Worm (Caenorhabditis elegans): ENCODE data around the gene Y49F6B.9.

Gene Y49F6B.9

DNA sequence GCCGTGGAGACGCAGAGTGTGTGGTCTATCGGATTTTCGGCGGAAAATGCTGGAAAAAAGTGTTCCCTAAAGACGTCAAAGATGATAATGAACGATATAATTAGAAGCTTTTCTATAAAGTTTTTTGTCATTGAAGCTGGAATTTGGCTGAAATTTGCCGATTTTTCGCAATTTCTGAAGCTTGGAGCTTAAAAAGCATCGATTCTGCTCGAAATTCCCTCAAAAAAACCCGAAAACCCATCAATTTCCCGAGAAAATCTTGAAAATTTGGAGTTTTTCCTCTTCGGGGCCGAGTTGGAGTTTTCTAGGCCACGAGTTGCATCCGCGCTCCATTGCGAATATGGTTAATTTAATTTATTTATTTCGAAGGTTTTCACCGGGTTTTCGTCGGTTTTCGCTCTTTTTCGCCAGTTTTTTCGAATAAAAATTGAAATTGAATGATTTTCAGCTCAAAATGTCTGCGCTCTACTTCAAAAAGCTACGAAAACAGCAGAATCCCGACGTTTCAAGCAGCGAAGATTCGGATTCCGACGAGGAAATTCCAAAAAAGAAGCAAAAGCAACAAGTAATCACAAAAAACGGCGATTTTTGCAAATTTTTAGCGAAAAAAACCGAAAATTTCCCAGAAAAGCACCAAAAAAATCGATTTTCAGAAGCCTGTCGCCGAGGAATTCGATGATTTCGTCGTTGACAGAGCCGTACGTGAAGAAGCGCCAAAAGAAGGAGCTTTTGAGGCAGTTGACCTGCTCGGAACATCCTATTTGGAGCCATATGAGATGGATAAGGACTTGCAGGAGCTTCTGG lies 3.5 kb upstream of the Y49F6B.9 start, which contains the start of the genes col-71 and Y49F6B.2 (continued):
- TF ChIP-seq Y56A3A.18 (GFP tag; IDR thresholded peaks at IDR 0.05): no peak
- TF ChIP-seq nhr-27 (tag; optimal IDR thresholded peaks at IDR 0.05): no peak
- peak; percentile 37 to 49 for TF ChIP-seq rec-8 (tag; optimal IDR thresholded peaks at IDR 0.05)
- TF ChIP-seq hmg-20 (GFP tag; IDR thresholded peaks at IDR 0.05): 0 out of 2 replicates have a peak, but pooled peaks have one; percentile 7
- no peak for TF ChIP-seq egl-18 (GFP tag; IDR thresholded peaks at IDR 0.05)
- TF ChIP-seq T26A5.8 (tag; optimal IDR thresholded peaks at IDR 0.05): no peak
- peak; percentile 59; the same call in 1 of the 2 replicates for TF ChIP-seq bed-2 (GFP tag; IDR thresholded peaks at IDR 0.05)
- TF ChIP-seq F22D6.2 (tag; optimal IDR thresholded peaks at IDR 0.05): peak; percentile 26
- TF ChIP-seq lag-1 (GFP tag; IDR thresholded peaks at IDR 0.05): no peak
- no peak for TF ChIP-seq F10E7.11 (tag; optimal IDR thresholded peaks at IDR 0.05)
- no peak for TF ChIP-seq madf-3 (GFP tag; IDR thresholded peaks at IDR 0.05)
- no peak for TF ChIP-seq T07F8.4 (tag; optimal IDR thresholded peaks at IDR 0.05)
- no peak for TF ChIP-seq sea-2 (GFP tag; IDR thresholded peaks at IDR 0.05)
- no peak for TF ChIP-seq nfya-2 (GFP tag; IDR thresholded peaks at IDR 0.05)
- TF ChIP-seq madf-6 (GFP tag; IDR thresholded peaks at IDR 0.05): peak; percentile 63
- TF ChIP-seq chd-7 (tag; optimal IDR thresholded peaks at IDR 0.05): no peak
- TF ChIP-seq lin-40 (tag; optimal IDR thresholded peaks at IDR 0.05): peak; percentile 48
- no peak for TF ChIP-seq atf-7 (tag; optimal IDR thresholded peaks at IDR 0.05)
- peak; percentile 53; the same call in 1 of the 2 replicates for TF ChIP-seq ztf-28 (GFP tag; IDR thresholded peaks at IDR 0.05)
- TF ChIP-seq ztf-22 (GFP tag; optimal IDR thresholded peaks at IDR 0.05): no peak
- no peak for TF ChIP-seq xnd-1 (tag; optimal IDR thresholded peaks at IDR 0.05)
- TF ChIP-seq pbrm-1 (GFP tag; IDR thresholded peaks at IDR 0.05): peak; percentile 58; the same call in 1 of the 2 replicates
- TF ChIP-seq ccch-3 (GFP tag; optimal IDR thresholded peaks at IDR 0.05): no peak
- no peak for TF ChIP-seq ztf-26 (tag; optimal IDR thresholded peaks at IDR 0.05)
- no peak for TF ChIP-seq B0261.1 (tag; optimal IDR thresholded peaks at IDR 0.05)
- no peak for TF ChIP-seq hsf-1 (GFP tag; IDR thresholded peaks at IDR 0.05)
- no peak for TF ChIP-seq hrde-1 (tag; optimal IDR thresholded peaks at IDR 0.05; ENCODE audit: borderline replicate concordance)
- TF ChIP-seq nhr-120 (GFP tag; IDR thresholded peaks at IDR 0.05): no peak
- TF ChIP-seq zim-3 (tag; optimal IDR thresholded peaks at IDR 0.05): no peak
- no peak for TF ChIP-seq sdz-38 (tag; optimal IDR thresholded peaks at IDR 0.05)
- no peak for TF ChIP-seq F23B12.7 (tag; optimal IDR thresholded peaks at IDR 0.05; ENCODE audit: insufficient read depth)
- peak; percentile 67 for TF ChIP-seq rcor-1 (GFP tag; IDR thresholded peaks at IDR 0.05)
- no peak for TF ChIP-seq F37B4.10 (GFP tag; IDR thresholded peaks at IDR 0.05)
- TF ChIP-seq attf-3 (GFP tag; conservative IDR thresholded peaks at IDR 0.05): peak; percentile 69
- TF ChIP-seq snpc-1.3 (tag; optimal IDR thresholded peaks at IDR 0.05; ENCODE audit: insufficient read depth): no peak
- no peak; the same call in 1 of the 2 replicates for TF ChIP-seq B0336.3 (GFP tag; IDR thresholded peaks at IDR 0.05)
- TF ChIP-seq mel-28 (tag; optimal IDR thresholded peaks at IDR 0.05; ENCODE audit: borderline replicate concordance): no peak
- no peak for TF ChIP-seq C17E4.6 (GFP tag; IDR thresholded peaks at IDR 0.05)
- no peak for TF ChIP-seq ceh-58 (GFP tag; IDR thresholded peaks at IDR 0.05)

All from whole organism, young adult.